Fruit fly (Drosophila melanogaster): ENCODE results near the gene Rubicon.

The Rubicon gene

DNA sequence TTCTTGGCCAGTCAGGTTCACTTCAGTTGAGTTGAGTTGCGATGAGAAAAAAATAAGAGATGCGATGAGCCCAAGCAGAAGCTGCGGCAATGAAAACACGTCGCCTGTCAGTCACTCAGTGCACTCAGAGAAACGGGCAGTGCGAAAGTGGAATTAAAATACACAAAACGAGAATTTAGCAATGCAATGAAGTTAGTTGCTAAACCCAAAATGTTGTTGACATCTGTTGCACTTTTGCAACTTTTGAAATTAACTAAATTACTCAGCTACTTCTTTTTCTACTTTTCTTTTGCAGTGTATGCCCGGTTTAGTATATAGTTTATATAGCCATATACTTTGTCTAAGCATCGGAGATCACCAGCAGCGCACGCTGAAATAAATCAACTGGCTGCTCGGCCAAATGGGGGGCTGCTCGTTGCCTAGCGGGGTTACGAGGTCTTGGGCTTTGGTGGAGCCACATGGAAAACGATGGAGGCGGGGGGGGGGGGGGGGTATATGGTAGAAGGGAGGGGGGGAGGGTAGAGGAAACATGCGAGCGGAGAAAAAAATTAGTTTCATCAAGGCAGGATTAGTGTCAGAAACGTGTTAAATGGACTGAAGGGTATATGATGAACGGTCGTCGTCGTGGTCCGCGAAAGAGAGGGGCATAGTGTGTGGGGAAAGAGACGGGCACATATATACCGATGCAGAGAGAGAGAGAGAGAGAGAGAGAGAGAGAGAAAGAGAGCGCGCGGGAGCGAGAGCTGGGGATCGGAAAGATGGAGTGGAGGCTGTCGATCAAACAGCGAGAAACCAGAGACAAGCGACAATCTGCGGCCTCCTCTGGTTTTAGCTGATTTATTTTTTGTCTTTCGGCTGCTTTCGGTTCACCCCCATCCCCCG is 20.1 kb upstream of the Rubicon start (continued):
- TF ChIP-seq slp2 (GFP tag; optimal IDR thresholded peaks at IDR 0.05) (peak; percentile 64), CG8089 (GFP tag; optimal IDR thresholded peaks at IDR 0.05) (peak; percentile 72), CG2120 (GFP tag; optimal IDR thresholded peaks at IDR 0.05) (no peak), jigr1 (GFP tag; IDR thresholded peaks at IDR 0.05) (0 out of 3 replicates have a peak, but pooled peaks have one; percentile 22), ac (GFP tag; optimal IDR thresholded peaks at IDR 0.05) (peak; percentile 71), stwl (tag; optimal IDR thresholded peaks at IDR 0.05) (peak; percentile 33), CG17612 (GFP tag; IDR thresholded peaks at IDR 0.05) (no peak), CG3847 (GFP tag; IDR thresholded peaks at IDR 0.05) (peak; percentile 44), Oli (tag; optimal IDR thresholded peaks at IDR 0.05) (peak; percentile 81), kah (GFP tag; optimal IDR thresholded peaks at IDR 0.05) (no peak), Dip2 (GFP tag; IDR thresholded peaks at IDR 0.05) (no peak), Neu2 (GFP tag; optimal IDR thresholded peaks at IDR 0.05; ENCODE audit: borderline replicate concordance) (peak; percentile 34), gfzf (GFP tag; optimal IDR thresholded peaks at IDR 0.05) (no peak), CG2875 (GFP tag; optimal IDR thresholded peaks at IDR 0.05) (peak; percentile 58), CG10431 (GFP tag; optimal IDR thresholded peaks at IDR 0.05) (peak; percentile 43), CG12071 (GFP tag; optimal IDR thresholded peaks at IDR 0.05) (peak; percentile 13), sc (optimal IDR thresholded peaks at IDR 0.05) (no peak), sc (GFP tag; optimal IDR thresholded peaks at IDR 0.05) (peak; percentile 67), gt (GFP tag; IDR thresholded peaks at IDR 0.05) (no peak), CG11696 (GFP tag; IDR thresholded peaks at IDR 0.05) (no peak), CG13296 (GFP tag; optimal IDR thresholded peaks at IDR 0.05) (peak; percentile 15), CG7928 (GFP tag; optimal IDR thresholded peaks at IDR 0.05) (no peak), Tbp (GFP tag; optimal IDR thresholded peaks at IDR 0.05) (no peak), B-H2 (GFP tag; optimal IDR thresholded peaks at IDR 0.05) (no peak), CG16779 (GFP tag; IDR thresholded peaks at IDR 0.05) (no peak), CG2678 (tag; optimal IDR thresholded peaks at IDR 0.05) (peak; percentile 74), zf30C (GFP tag; optimal IDR thresholded peaks at IDR 0.05) (peak; percentile 70), tll (GFP tag; optimal IDR thresholded peaks at IDR 0.05) (no peak), CG12942 (GFP tag; optimal IDR thresholded peaks at IDR 0.05) (peak; percentile 59), CG8281 (tag; optimal IDR thresholded peaks at IDR 0.05) (peak; percentile 43), Poxn (GFP tag; IDR thresholded peaks at IDR 0.05) (no peak), pzg (GFP tag; optimal IDR thresholded peaks at IDR 0.05) (no peak), zfh2 (GFP tag; optimal IDR thresholded peaks at IDR 0.05) (no peak), kay (GFP tag; optimal IDR thresholded peaks at IDR 0.05) (no peak), CG10543 (GFP tag; optimal IDR thresholded peaks at IDR 0.05) (no peak), lola (GFP tag; optimal IDR thresholded peaks at IDR 0.05) (peak in 1 of 3 experiments; percentile 91), CG16863 (GFP tag; optimal IDR thresholded peaks at IDR 0.05) (peak; percentile 72), dm (GFP tag; optimal IDR thresholded peaks at IDR 0.05) (peak; percentile 58), cg (GFP tag; optimal IDR thresholded peaks at IDR 0.05) (peak; percentile 21), nmo (GFP tag; optimal IDR thresholded peaks at IDR 0.05) (peak; percentile 82), hkb (optimal IDR thresholded peaks at IDR 0.05) (no peak), hkb (GFP tag; IDR thresholded peaks at IDR 0.05) (peak; percentile 64; the same call in 1 of the 2 replicates), CG2202 (tag; optimal IDR thresholded peaks at IDR 0.05) (peak; percentile 80), Awh (GFP tag; IDR thresholded peaks at IDR 0.05) (peak; percentile 66; the same call in 1 of the 2 replicates), ATbp (GFP tag; optimal IDR thresholded peaks at IDR 0.05) (peak; percentile 63), CG14965 (GFP tag; optimal IDR thresholded peaks at IDR 0.05; ENCODE audit: borderline replicate concordance) (no peak), D19A (tag; optimal IDR thresholded peaks at IDR 0.05) (peak; percentile 74), her (GFP tag; optimal IDR thresholded peaks at IDR 0.05) (peak; percentile 62), ato (GFP tag; IDR thresholded peaks at IDR 0.05; ENCODE audit: partially characterized antibody) (no peak)
